Fruit fly (Drosophila melanogaster) whole organism, wandering third instar larva: ENCODE results near the gene CG14957.

Source experiments
- Abd-B ChIP-seq: fragments of >200 bp; optimal IDR thresholded peaks from 2 replicates; lab custom pipeline; 2017; ENCODE audit warnings: missing biosample characterization, missing genetic modification characterization
- CG32264 ChIP-seq: fragments of 200-800 bp; sonication (Bioruptor generic); optimal IDR thresholded peaks from 2 replicates; lab custom pipeline; 2016; ENCODE audit warnings: missing biosample characterization, missing genetic modification characterization
- CG9705 ChIP-seq: fragments of 200-800 bp; sonication (Bioruptor generic); optimal IDR thresholded peaks from 2 replicates; lab custom pipeline; 2018; ENCODE audit warnings: missing biosample characterization, mild to moderate bottlenecking, missing genetic modification characterization
- CrebA ChIP-seq: fragments of 200-800 bp; sonication (Bioruptor generic); optimal IDR thresholded peaks from 2 replicates; lab custom pipeline; 2016; ENCODE audit warnings: missing biosample characterization, mild to moderate bottlenecking, missing genetic modification characterization, borderline replicate concordance
- Dfd ChIP-seq: fragments of >200 bp; optimal IDR thresholded peaks from 2 replicates; lab custom pipeline; 2017; ENCODE audit warnings: missing biosample characterization, missing genetic modification characterization
- Dif ChIP-seq: fragments of 200-275, 200-300 bp; sonication (Bioruptor generic); optimal IDR thresholded peaks from 2 replicates; lab custom pipeline; 2018; ENCODE audit warnings: missing biosample characterization, missing genetic modification characterization; ENCODE audit not compliant: partially characterized antibody
- GATAd ChIP-seq: sonication (Bioruptor generic); optimal IDR thresholded peaks from 2 replicates; lab custom pipeline; 2016; ENCODE audit warnings: missing biosample characterization, missing genetic modification characterization
- HLH106 ChIP-seq: fragments of 200-800 bp; optimal IDR thresholded peaks from 3 replicates; lab custom pipeline; 2019; ENCODE audit warnings: missing biosample characterization, mild to moderate bottlenecking, missing genetic modification characterization, moderate library complexity
- Hnf4 ChIP-seq: fragments of 200-800 bp; sonication (Bioruptor generic); optimal IDR thresholded peaks from 2 replicates; lab custom pipeline; 2016; ENCODE audit warnings: missing biosample characterization, mild to moderate bottlenecking, missing genetic modification characterization
- Hr78 ChIP-seq: fragments of >200 bp; optimal IDR thresholded peaks from 2 replicates; lab custom pipeline; 2017; ENCODE audit warnings: missing biosample characterization, missing genetic modification characterization
- Hr83 ChIP-seq: fragments of 200-300 bp; sonication (Bioruptor generic); optimal IDR thresholded peaks from 2 replicates; lab custom pipeline; 2016; ENCODE audit warnings: missing biosample characterization, mild to moderate bottlenecking, missing genetic modification characterization, moderate library complexity; ENCODE audit not compliant: poor library complexity, severe bottlenecking
- Jra ChIP-seq: sonication (Bioruptor generic); optimal IDR thresholded peaks from 2 replicates; lab custom pipeline; 2016; ENCODE audit warnings: missing biosample characterization, missing genetic modification characterization
- Mio ChIP-seq: sonication (Bioruptor generic); optimal IDR thresholded peaks from 2 replicates; lab custom pipeline; 2016; ENCODE audit warnings: missing biosample characterization, missing genetic modification characterization
- Myc ChIP-seq: fragments of >200 bp; optimal IDR thresholded peaks from 2 replicates; lab custom pipeline; 2017
- N ChIP-seq: fragments of >200 bp; optimal IDR thresholded peaks from 2 replicates; lab custom pipeline; 2018; ENCODE audit warnings: missing biosample characterization, missing external identifiers, missing genetic modification characterization
- OdsH ChIP-seq: fragments of 200-800 bp; sonication (Bioruptor generic); optimal IDR thresholded peaks from 2 replicates; lab custom pipeline; 2016; ENCODE audit warnings: missing biosample characterization, mild to moderate bottlenecking, missing genetic modification characterization
- Rel ChIP-seq, 2 experiments: fragments of 200-800 bp; sonication (Bioruptor generic) in 1 of 2; optimal IDR thresholded peaks; 2 replicates in 1 of 2; 3 replicates in 1 of 2; lab custom pipeline; 2016 to 2019; ENCODE audit warnings: mild to moderate bottlenecking in 2 of 2, missing biosample characterization in 2 of 2, missing genetic modification characterization in 2 of 2, moderate library complexity in 1 of 2
- Sp1 ChIP-seq: fragments of 200-800 bp; sonication (Bioruptor generic); optimal IDR thresholded peaks from 3 replicates; lab custom pipeline; 2019; ENCODE audit warnings: missing biosample characterization, mild to moderate bottlenecking, missing genetic modification characterization, moderate library complexity
- Vsx2 ChIP-seq: fragments of 200-300, 225-300 bp; sonication (Bioruptor generic); optimal IDR thresholded peaks from 2 replicates; lab custom pipeline; 2018; ENCODE audit warnings: missing biosample characterization, missing genetic modification characterization; ENCODE audit not compliant: partially characterized antibody
- br ChIP-seq: fragments of 200-800 bp; sonication (Bioruptor generic); optimal IDR thresholded peaks from 2 replicates; lab custom pipeline; 2016; ENCODE audit warnings: missing biosample characterization, missing genetic modification characterization
- brk ChIP-seq: fragments of 200-800 bp; sonication (Bioruptor generic); optimal IDR thresholded peaks from 2 replicates; lab custom pipeline; 2016; ENCODE audit warnings: missing biosample characterization, mild to moderate bottlenecking, missing genetic modification characterization
- dl ChIP-seq, 2 experiments: fragments of 175-275, 200-275 bp in 1 of 2; fragments of 200-275 bp in 1 of 2; sonication (Bioruptor generic); optimal IDR thresholded peaks; lab custom pipeline; 2018; ENCODE audit warnings: mild to moderate bottlenecking in 2 of 2, missing biosample characterization in 2 of 2, missing genetic modification characterization in 2 of 2, moderate library complexity in 2 of 2; ENCODE audit not compliant: partially characterized antibody in 2 of 2, insufficient read depth in 1 of 2
- dmrt93B ChIP-seq: fragments of 200-800 bp; sonication (Bioruptor generic); optimal IDR thresholded peaks from 2 replicates; lab custom pipeline; 2018; ENCODE audit warnings: missing biosample characterization, mild to moderate bottlenecking, missing genetic modification characterization
- dsf ChIP-seq: sonication (Bioruptor generic); optimal IDR thresholded peaks from 2 replicates; lab custom pipeline; 2016; ENCODE audit warnings: missing biosample characterization, missing genetic modification characterization, borderline replicate concordance
- ey ChIP-seq: fragments of 200-800 bp; sonication (Bioruptor generic); optimal IDR thresholded peaks from 2 replicates; lab custom pipeline; 2016; ENCODE audit warnings: missing biosample characterization, missing genetic modification characterization
- foxo ChIP-seq, 2 experiments: fragments of 200-800 bp; sonication (Bioruptor generic); optimal IDR thresholded peaks; 2 replicates in 1 of 2; 3 replicates in 1 of 2; lab custom pipeline; 2016 to 2017; ENCODE audit warnings: missing biosample characterization in 2 of 2, missing genetic modification characterization in 2 of 2
- fru ChIP-seq: fragments of 200-800 bp; sonication (Bioruptor generic); optimal IDR thresholded peaks from 3 replicates; lab custom pipeline; 2016; ENCODE audit warnings: missing biosample characterization, mild to moderate bottlenecking, missing genetic modification characterization
- h ChIP-seq: fragments of 200-800 bp; sonication (Bioruptor generic); optimal IDR thresholded peaks from 3 replicates; lab custom pipeline; 2016; ENCODE audit warnings: missing biosample characterization, mild to moderate bottlenecking, missing genetic modification characterization
- jim ChIP-seq: fragments of 175-275, 200-325 bp; sonication (Bioruptor generic); optimal IDR thresholded peaks from 2 replicates; lab custom pipeline; 2016; ENCODE audit warnings: missing biosample characterization, mild to moderate bottlenecking, missing genetic modification characterization
- lola ChIP-seq: fragments of >200 bp; optimal IDR thresholded peaks from 2 replicates; lab custom pipeline; 2017; ENCODE audit warnings: missing biosample characterization, missing genetic modification characterization
- pan ChIP-seq: fragments of >200 bp; optimal IDR thresholded peaks from 2 replicates; lab custom pipeline; 2017
- psq ChIP-seq: fragments of 200-800 bp; sonication (Bioruptor generic); optimal IDR thresholded peaks from 3 replicates; lab custom pipeline; 2017; ENCODE audit warnings: missing biosample characterization, mild to moderate bottlenecking, missing genetic modification characterization, moderate library complexity
- rgr ChIP-seq: fragments of 200-800 bp; sonication (Bioruptor generic); optimal IDR thresholded peaks from 3 replicates; lab custom pipeline; 2016; ENCODE audit warnings: missing biosample characterization, mild to moderate bottlenecking, missing genetic modification characterization
- sage ChIP-seq: fragments of 200-800 bp; sonication (Bioruptor generic); optimal IDR thresholded peaks from 2 replicates; lab custom pipeline; 2016; ENCODE audit warnings: missing biosample characterization, mild to moderate bottlenecking, missing genetic modification characterization
- sv ChIP-seq: fragments of 200-800 bp; sonication (Bioruptor generic); optimal IDR thresholded peaks from 3 replicates; lab custom pipeline; 2016; ENCODE audit warnings: missing biosample characterization, missing genetic modification characterization
- tai ChIP-seq: sonication (Bioruptor generic); optimal IDR thresholded peaks from 2 replicates; lab custom pipeline; 2016; ENCODE audit warnings: missing biosample characterization, missing genetic modification characterization
- usp ChIP-seq: fragments of >200 bp; optimal IDR thresholded peaks from 2 replicates; lab custom pipeline; 2017; ENCODE audit warnings: missing biosample characterization, missing genetic modification characterization
- woc ChIP-seq: sonication (Bioruptor generic); optimal IDR thresholded peaks from 2 replicates; lab custom pipeline; 2016; ENCODE audit warnings: missing biosample characterization, mild to moderate bottlenecking, missing genetic modification characterization

CG14957 gene

dm6 chr3L:3178530-3179096, 8.8 kb upstream of the CG14957 start, which contains the start of the genes MnM and Girdin:
TSS of gene MnM (minus strand) at chr3L:3178580.
TSS of gene Girdin (plus strand) at chr3L:3178930.
- TF ChIP-seq usp (GFP tag; lab: Kevin White, UChicago), result no peak
- TF ChIP-seq N (GFP tag; lab: Kevin White, UChicago), result no peak
- TF ChIP-seq dsf (GFP tag; lab: Kevin White, UChicago), result no peak
- peak; percentile 65 for TF ChIP-seq HLH106 (tag; lab: Kevin White, UChicago)
- no peak for TF ChIP-seq Mio (GFP tag; lab: Kevin White, UChicago)
- no peak for TF ChIP-seq dl (GFP tag; optimal IDR thresholded peaks at IDR 0.05; lab: Kevin White, UChicago; ENCODE audit: insufficient read depth in 1 of 2, partially characterized antibody in 2 of 2)
- no peak for TF ChIP-seq CG32264
- no peak for TF ChIP-seq Abd-B (GFP tag; lab: Kevin White, UChicago)
- TF ChIP-seq psq (GFP tag; lab: Kevin White, UChicago), result no peak
- TF ChIP-seq Myc (lab: Kevin White, UChicago), result peak; percentile 94
- peak; percentile 12 for TF ChIP-seq GATAd (GFP tag; lab: Kevin White, UChicago)
- TF ChIP-seq Dif (GFP tag; lab: Kevin White, UChicago), result no peak
- TF ChIP-seq brk (GFP tag; lab: Kevin White, UChicago), result no peak
- TF ChIP-seq OdsH (GFP tag; lab: Kevin White, UChicago), result peak; percentile 55
- TF ChIP-seq woc (GFP tag; lab: Kevin White, UChicago), result peak; percentile 89
- no peak for TF ChIP-seq CG9705 (GFP tag; lab: Kevin White, UChicago)
- peak; percentile 57 for TF ChIP-seq Hr83 (GFP tag; lab: Kevin White, UChicago)
- no peak for TF ChIP-seq jim (GFP tag; lab: Kevin White, UChicago)
- no peak for TF ChIP-seq tai (GFP tag; lab: Kevin White, UChicago)
- peak; percentile 70 for TF ChIP-seq fru (GFP tag; lab: Kevin White, UChicago)
- no peak for TF ChIP-seq sage
- TF ChIP-seq Hnf4 (GFP tag; lab: Kevin White, UChicago), result no peak
- TF ChIP-seq Vsx2 (GFP tag; lab: Kevin White, UChicago), result no peak
- TF ChIP-seq CrebA (GFP tag; lab: Kevin White, UChicago), result no peak
- TF ChIP-seq sv, result peak; percentile 67
- TF ChIP-seq Sp1 (GFP tag; lab: Kevin White, UChicago), result no peak
- no peak for TF ChIP-seq Rel (GFP tag; optimal IDR thresholded peaks at IDR 0.05; lab: Kevin White, UChicago)
- no peak for TF ChIP-seq Rel (tag; optimal IDR thresholded peaks at IDR 0.05; lab: Kevin White, UChicago)
- TF ChIP-seq Hr78 (GFP tag; lab: Kevin White, UChicago), result no peak
- TF ChIP-seq pan, result no peak
- no peak for TF ChIP-seq lola (GFP tag; lab: Kevin White, UChicago)
- TF ChIP-seq dmrt93B (GFP tag; lab: Kevin White, UChicago), result peak; percentile 19
- TF ChIP-seq h (GFP tag; lab: Kevin White, UChicago), result no peak
- no peak for TF ChIP-seq rgr (GFP tag; lab: Kevin White, UChicago)
- TF ChIP-seq Jra (GFP tag; lab: Kevin White, UChicago), result no peak
- TF ChIP-seq Dfd, result no peak
- TF ChIP-seq br (GFP tag; lab: Kevin White, UChicago), result peak; percentile 73
- peak in 1 of 2 experiments; percentile 82 for TF ChIP-seq foxo (GFP tag; optimal IDR thresholded peaks at IDR 0.05; lab: Kevin White, UChicago)
- peak; percentile 69 for TF ChIP-seq ey (GFP tag; lab: Kevin White, UChicago)

- TF ChIP-seq br (GFP tag; lab: Kevin White, UChicago) (peak; percentile 90), rgr (GFP tag; lab: Kevin White, UChicago) (peak; percentile 89), CrebA (GFP tag; lab: Kevin White, UChicago) (no peak), tai (GFP tag; lab: Kevin White, UChicago) (no peak), dmrt93B (GFP tag; lab: Kevin White, UChicago) (peak; percentile 73), CG32264 (peak; percentile 89), jim (GFP tag; lab: Kevin White, UChicago) (no peak), CG9705 (GFP tag; lab: Kevin White, UChicago) (peak; percentile 48), Mio (GFP tag; lab: Kevin White, UChicago) (no peak), Rel (GFP tag; optimal IDR thresholded peaks at IDR 0.05; lab: Kevin White, UChicago) (peak; percentile 64), Rel (tag; optimal IDR thresholded peaks at IDR 0.05; lab: Kevin White, UChicago) (no peak), h (GFP tag; lab: Kevin White, UChicago) (peak; percentile 94), foxo (GFP tag; optimal IDR thresholded peaks at IDR 0.05; lab: Kevin White, UChicago) (peak; percentile 73 to 91), ey (GFP tag; lab: Kevin White, UChicago) (peak; percentile 84), woc (GFP tag; lab: Kevin White, UChicago) (peak; percentile 83), OdsH (GFP tag; lab: Kevin White, UChicago) (peak; percentile 87), Dfd (no peak), lola (GFP tag; lab: Kevin White, UChicago) (no peak), N (GFP tag; lab: Kevin White, UChicago) (no peak), psq (GFP tag; lab: Kevin White, UChicago) (peak; percentile 75), fru (GFP tag; lab: Kevin White, UChicago) (peak; percentile 93), sv (peak; percentile 83), brk (GFP tag; lab: Kevin White, UChicago) (no peak), Hnf4 (GFP tag; lab: Kevin White, UChicago) (no peak), Hr83 (GFP tag; lab: Kevin White, UChicago) (peak; percentile 10), HLH106 (tag; lab: Kevin White, UChicago) (peak; percentile 85), Sp1 (GFP tag; lab: Kevin White, UChicago) (peak; percentile 83)
Observed at dm6 chr3L:3179474-3179873, 7.9 kb upstream of the CG14957 start.
